Worm (Caenorhabditis elegans): Measurements from ENCODE around the gene nlp-52.
A peak's percentile ranks its signal among the peaks of the same experiment; 100 is the strongest.

nlp-52 gene

DNA sequence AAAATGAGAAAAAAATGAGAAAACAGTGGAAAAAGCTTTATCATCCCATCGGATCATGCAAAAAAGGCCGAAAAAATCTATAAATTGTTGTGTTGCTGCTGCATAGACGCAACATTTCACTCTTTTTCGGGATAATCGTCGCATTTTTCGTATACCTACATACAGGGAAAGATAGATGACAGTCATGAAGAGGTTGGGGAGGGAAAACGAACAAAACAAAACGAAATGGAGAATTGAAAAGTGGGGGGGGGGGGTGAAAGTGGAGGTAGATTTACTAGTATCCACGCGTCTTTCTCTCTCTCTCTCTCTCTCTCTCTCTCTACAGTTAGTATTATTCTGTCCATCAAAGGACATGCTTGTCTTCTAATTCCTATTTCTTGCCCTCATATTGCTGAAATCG lies 17.1 kb upstream of the nlp-52 start:
- TF ChIP-seq bed-3 (GFP tag; optimal IDR thresholded peaks at IDR 0.05): no peak
- peak; percentile 41 for TF ChIP-seq blmp-1 (tag; optimal IDR thresholded peaks at IDR 0.05)

DNA sequence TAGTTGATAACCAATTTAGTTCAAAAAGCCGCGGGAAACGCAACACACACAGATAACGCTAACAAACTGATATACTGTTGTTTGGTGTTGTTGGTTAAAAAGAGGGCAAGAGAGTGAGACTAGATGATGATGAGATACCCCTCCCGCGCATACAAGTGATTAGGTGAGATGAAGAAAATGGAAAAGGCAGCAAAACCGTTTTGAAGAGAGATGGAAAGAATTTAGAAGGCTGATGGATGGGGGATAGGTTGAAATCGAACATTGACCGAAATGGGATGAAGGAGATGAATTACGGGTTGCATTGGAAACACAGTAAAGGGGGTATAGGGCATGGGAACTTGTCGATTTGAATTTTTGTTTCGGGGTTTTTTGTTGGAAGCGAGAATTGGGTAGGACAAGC lies 12.8 kb upstream of the nlp-52 start:
- TF ChIP-seq ces-1 (GFP tag; optimal IDR thresholded peaks at IDR 0.05): no peak
- no peak for TF ChIP-seq sem-2 (GFP tag; optimal IDR thresholded peaks at IDR 0.05)

DNA sequence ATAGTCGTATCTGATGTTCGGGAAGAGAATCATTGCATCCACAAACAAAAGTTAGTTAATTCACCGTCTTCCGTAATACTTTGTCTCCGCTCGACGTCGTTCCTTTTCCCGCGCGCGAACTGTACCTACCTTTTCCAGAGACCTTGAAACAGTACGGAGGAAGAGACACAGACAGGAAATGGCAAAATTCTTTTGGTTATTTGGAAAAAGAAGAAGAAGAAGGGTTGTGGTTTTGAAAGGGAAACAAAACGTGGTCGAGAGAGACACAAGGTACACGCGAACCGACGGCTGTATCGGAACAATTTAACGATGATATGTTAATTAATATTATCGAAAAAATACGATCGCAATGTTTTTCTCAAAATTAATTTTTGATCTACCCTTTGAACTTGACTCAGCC lies 11.5 kb upstream of the nlp-52 start:
- TF ChIP-seq lin-13 (tag; optimal IDR thresholded peaks at IDR 0.05) (no peak), hlh-1 (tag; optimal IDR thresholded peaks at IDR 0.05) (no peak), mep-1 (tag; optimal IDR thresholded peaks at IDR 0.05) (no peak), zip-8 (tag; optimal IDR thresholded peaks at IDR 0.05) (no peak), ceh-43 (GFP tag; optimal IDR thresholded peaks at IDR 0.05) (no peak), flh-1 (GFP tag; optimal IDR thresholded peaks at IDR 0.05) (no peak), ces-1 (GFP tag; optimal IDR thresholded peaks at IDR 0.05) (no peak), snpc-4 (tag; optimal IDR thresholded peaks at IDR 0.05) (no peak), nhr-12 (tag; optimal IDR thresholded peaks at IDR 0.05) (no peak), ham-2 (GFP tag; optimal IDR thresholded peaks at IDR 0.05) (no peak), nhr-76 (tag; optimal IDR thresholded peaks at IDR 0.05) (no peak), ztf-11 (tag; optimal IDR thresholded peaks at IDR 0.05) (no peak), mab-5 (tag; optimal IDR thresholded peaks at IDR 0.05) (no peak), drap-1 (GFP tag; optimal IDR thresholded peaks at IDR 0.05) (no peak), elt-1 (tag; optimal IDR thresholded peaks at IDR 0.05; ENCODE audit: borderline replicate concordance, insufficient read depth) (no peak)

DNA sequence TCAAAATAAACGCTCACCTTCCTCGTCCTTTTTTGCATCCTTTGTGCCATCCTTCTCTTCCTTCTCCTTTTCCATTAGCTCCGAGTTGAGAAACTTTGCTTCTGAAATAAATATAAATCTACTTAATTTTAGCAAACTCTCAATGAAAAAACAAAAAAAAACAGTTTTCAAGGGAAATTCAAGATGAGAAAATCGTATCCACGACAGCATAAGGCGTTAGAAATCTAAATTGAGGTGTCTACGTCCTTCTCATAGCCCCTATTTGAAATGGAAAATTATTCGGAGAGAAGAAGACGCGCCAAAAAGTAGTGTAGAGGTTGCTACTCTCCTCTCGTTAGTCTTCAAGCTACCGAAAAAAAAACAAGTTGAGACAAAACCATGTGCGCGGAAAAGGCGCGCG lies 9.2 kb upstream of the nlp-52 start, which contains the start of gene pat-12:
TSS of gene pat-12 (minus strand) at position 101 of the 400 bp plus-strand sequence.
- TF ChIP-seq elt-3 (tag; optimal IDR thresholded peaks at IDR 0.05): no peak
- no peak for TF ChIP-seq hlh-1 (tag; optimal IDR thresholded peaks at IDR 0.05)
- TF ChIP-seq ces-1 (GFP tag; optimal IDR thresholded peaks at IDR 0.05): no peak
- no peak for TF ChIP-seq mls-2 (tag; optimal IDR thresholded peaks at IDR 0.05)
- no peak for TF ChIP-seq ceh-83 (GFP tag; optimal IDR thresholded peaks at IDR 0.05)
- no peak for TF ChIP-seq sem-2 (GFP tag; optimal IDR thresholded peaks at IDR 0.05)
- no peak for TF ChIP-seq ceh-43 (GFP tag; optimal IDR thresholded peaks at IDR 0.05)
- no peak for TF ChIP-seq lin-13 (tag; optimal IDR thresholded peaks at IDR 0.05)
- no peak for TF ChIP-seq blmp-1 (tag; optimal IDR thresholded peaks at IDR 0.05)
- no peak for TF ChIP-seq nhr-76 (tag; optimal IDR thresholded peaks at IDR 0.05)
- no peak for TF ChIP-seq nhr-12 (tag; optimal IDR thresholded peaks at IDR 0.05)
- no peak for TF ChIP-seq pha-4 (tag; optimal IDR thresholded peaks at IDR 0.05)
- no peak for TF ChIP-seq nhr-2 (tag; optimal IDR thresholded peaks at IDR 0.05)
- no peak for TF ChIP-seq nhr-28 (tag; optimal IDR thresholded peaks at IDR 0.05)
- no peak for TF ChIP-seq ceh-39 (tag; optimal IDR thresholded peaks at IDR 0.05)
- no peak for TF ChIP-seq mep-1 (tag; optimal IDR thresholded peaks at IDR 0.05)
- TF ChIP-seq unc-120 (tag; optimal IDR thresholded peaks at IDR 0.05; ENCODE audit: poor library complexity, severe bottlenecking): no peak
- TF ChIP-seq zip-8 (tag; optimal IDR thresholded peaks at IDR 0.05): no peak
- TF ChIP-seq sptf-1 (tag; optimal IDR thresholded peaks at IDR 0.05): no peak

DNA sequence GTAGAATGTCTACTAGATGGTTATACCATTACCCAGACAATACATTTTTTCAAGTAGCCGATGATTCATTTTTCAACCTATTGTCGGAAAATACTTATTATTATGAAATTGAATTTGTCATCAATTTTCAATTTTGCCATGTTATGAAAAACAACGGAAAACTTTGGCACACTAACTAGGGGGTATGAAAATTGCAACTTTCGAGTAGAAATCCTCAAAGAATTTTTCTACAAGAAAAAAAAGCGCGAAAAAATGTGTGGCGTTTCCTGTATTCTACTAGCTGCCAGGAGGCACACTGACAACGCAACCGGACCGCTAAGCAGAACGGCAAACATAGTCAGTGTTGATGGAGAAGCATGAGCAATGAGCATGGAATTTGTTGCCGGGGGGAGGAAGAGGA lies 7.2 kb upstream of the nlp-52 start:
- TF ChIP-seq mab-5 (tag; optimal IDR thresholded peaks at IDR 0.05): no peak
- TF ChIP-seq ceh-39 (tag; optimal IDR thresholded peaks at IDR 0.05): no peak
- no peak for TF ChIP-seq lin-32 (GFP tag; optimal IDR thresholded peaks at IDR 0.05)
- TF ChIP-seq unc-39 (tag; optimal IDR thresholded peaks at IDR 0.05): no peak
- no peak for TF ChIP-seq nhr-28 (tag; optimal IDR thresholded peaks at IDR 0.05)
- TF ChIP-seq mep-1 (tag; optimal IDR thresholded peaks at IDR 0.05): no peak
- TF ChIP-seq unc-120 (tag; optimal IDR thresholded peaks at IDR 0.05; ENCODE audit: poor library complexity, severe bottlenecking): no peak
- no peak for TF ChIP-seq sem-2 (GFP tag; optimal IDR thresholded peaks at IDR 0.05)
- TF ChIP-seq tbx-8 (GFP tag; optimal IDR thresholded peaks at IDR 0.05): no peak
- TF ChIP-seq cnd-1 (tag; optimal IDR thresholded peaks at IDR 0.05): no peak
- TF ChIP-seq blmp-1 (tag; optimal IDR thresholded peaks at IDR 0.05): no peak

DNA sequence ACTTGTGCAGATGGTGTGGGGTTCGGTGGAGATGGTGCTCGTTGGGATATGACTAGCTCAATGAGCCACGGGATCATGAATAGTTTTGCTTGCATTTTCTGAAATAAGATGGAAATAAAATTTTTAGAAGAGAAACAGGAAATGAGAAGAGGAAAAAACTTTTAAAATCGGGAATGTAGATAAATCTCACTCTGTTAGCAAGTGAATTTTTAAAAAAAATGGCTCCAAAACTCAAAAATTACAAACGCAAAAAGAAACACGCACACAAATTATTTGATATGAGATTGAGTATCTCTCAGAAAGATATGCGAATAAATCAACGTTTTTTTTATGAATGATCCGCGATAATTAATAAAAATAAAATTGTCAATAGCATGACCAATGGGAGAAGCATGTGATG lies 3.6 kb upstream of the nlp-52 start, which contains the start of gene T17H7.7:
TSS of gene T17H7.7 (minus strand) at position 101 of the 400 bp plus-strand sequence.
- no peak for TF ChIP-seq ces-1 (GFP tag; optimal IDR thresholded peaks at IDR 0.05)
- TF ChIP-seq hlh-1 (tag; optimal IDR thresholded peaks at IDR 0.05): no peak
- no peak for TF ChIP-seq bed-3 (GFP tag; optimal IDR thresholded peaks at IDR 0.05)
- TF ChIP-seq zip-8 (tag; optimal IDR thresholded peaks at IDR 0.05): no peak
- no peak for TF ChIP-seq nhr-28 (tag; optimal IDR thresholded peaks at IDR 0.05)
- TF ChIP-seq nhr-237 (tag; optimal IDR thresholded peaks at IDR 0.05): no peak
- TF ChIP-seq elt-1 (tag; optimal IDR thresholded peaks at IDR 0.05; ENCODE audit: borderline replicate concordance, insufficient read depth): no peak
- no peak for TF ChIP-seq mls-2 (tag; optimal IDR thresholded peaks at IDR 0.05)
- no peak for TF ChIP-seq pha-4 (tag; optimal IDR thresholded peaks at IDR 0.05)
- TF ChIP-seq nhr-12 (tag; optimal IDR thresholded peaks at IDR 0.05): no peak
- no peak for TF ChIP-seq sptf-1 (tag; optimal IDR thresholded peaks at IDR 0.05)
- TF ChIP-seq M03D4.4 (tag; optimal IDR thresholded peaks at IDR 0.05): no peak
- no peak for TF ChIP-seq snpc-4 (tag; optimal IDR thresholded peaks at IDR 0.05)

All from whole organism, mixed stage, embryonic.